Fruit fly (Drosophila melanogaster): ENCODE results near the gene OdsH.

OdsH gene

DNA sequence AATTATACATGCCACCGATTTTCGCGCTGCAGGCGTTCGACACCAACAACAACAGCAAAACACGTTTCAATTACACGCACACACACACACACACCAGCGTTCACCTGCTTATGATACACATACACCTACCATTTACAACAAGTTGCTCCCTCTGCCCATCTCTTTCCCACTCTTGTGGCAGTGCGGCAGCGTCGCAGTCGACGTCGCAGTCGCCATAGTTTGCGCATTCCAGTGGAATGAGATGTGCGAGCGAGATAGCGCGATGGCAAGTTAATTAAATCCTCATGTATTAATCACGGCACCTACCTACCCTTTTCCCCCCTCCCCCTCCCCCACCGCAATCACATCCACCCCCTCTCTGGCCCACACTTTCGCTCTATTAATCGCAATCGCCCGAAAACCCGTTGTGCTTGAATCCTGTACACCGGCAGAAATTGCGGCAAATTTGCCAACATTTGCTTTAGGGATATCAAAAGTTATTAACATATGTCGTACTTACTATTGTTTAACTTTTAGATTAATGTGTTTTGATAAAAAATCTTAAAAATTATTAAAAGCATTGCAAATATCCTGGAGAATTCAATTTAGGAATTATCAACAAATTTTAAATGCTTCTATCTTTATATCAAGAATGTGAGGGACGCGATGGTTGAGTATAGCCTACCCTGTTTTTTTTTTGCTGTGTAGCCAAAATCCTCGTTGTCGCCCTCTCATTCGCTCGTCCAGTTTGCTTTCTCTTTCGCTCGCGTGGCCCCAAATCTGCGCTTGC is 11.7 kb downstream of the OdsH start (continued):
- TF ChIP-seq Ets65A (GFP tag) (peak; percentile 85), sima (GFP tag; optimal IDR thresholded peaks at IDR 0.05) (no peak), HmgD (GFP tag; optimal IDR thresholded peaks at IDR 0.05) (no peak), otp (GFP tag; IDR thresholded peaks at IDR 0.05) (no peak), CG12071 (GFP tag; optimal IDR thresholded peaks at IDR 0.05) (no peak), CG2129 (GFP tag; IDR thresholded peaks at IDR 0.05; ENCODE audit: partially characterized antibody) (no peak), HLH54F (GFP tag; optimal IDR thresholded peaks at IDR 0.05) (no peak), CG7786 (GFP tag; optimal IDR thresholded peaks at IDR 0.05) (peak; percentile 8), schlank (tag; optimal IDR thresholded peaks at IDR 0.05) (no peak), onecut (GFP tag; IDR thresholded peaks at IDR 0.05) (no peak), Hr51 (GFP tag; optimal IDR thresholded peaks at IDR 0.05) (peak in 1 of 2 experiments; percentile 60), sr (GFP tag; IDR thresholded peaks at IDR 0.05) (no peak), Meics (GFP tag; optimal IDR thresholded peaks at IDR 0.05) (peak; percentile 70), insv (GFP tag; optimal IDR thresholded peaks at IDR 0.05) (no peak), jigr1 (GFP tag; IDR thresholded peaks at IDR 0.05) (no peak), BtbVII (GFP tag; optimal IDR thresholded peaks at IDR 0.05) (peak; percentile 23), CG18262 (tag; optimal IDR thresholded peaks at IDR 0.05) (peak; percentile 31), stc (GFP tag; IDR thresholded peaks at IDR 0.05) (no peak), gcm2 (GFP tag; optimal IDR thresholded peaks at IDR 0.05) (no peak), crol (GFP tag; IDR thresholded peaks at IDR 0.05) (peak; percentile 86), CG11456 (GFP tag; IDR thresholded peaks at IDR 0.05) (no peak), CG6689 (GFP tag; IDR thresholded peaks at IDR 0.05) (peak; percentile 60), CG9215 (GFP tag; IDR thresholded peaks at IDR 0.05) (peak; percentile 40; the same call in 1 of the 2 replicates), E2f1 (GFP tag; IDR thresholded peaks at IDR 0.05) (peak; percentile 19; the same call in 1 of the 2 replicates), Max (GFP tag; optimal IDR thresholded peaks at IDR 0.05) (no peak), CG2712 (tag; optimal IDR thresholded peaks at IDR 0.05) (peak; percentile 3), odd (GFP tag; optimal IDR thresholded peaks at IDR 0.05) (peak; percentile 1), croc (GFP tag; conservative IDR thresholded peaks at IDR 0.05) (peak; percentile 23; the same call in 1 of the 3 replicates), CG8944 (GFP tag; optimal IDR thresholded peaks at IDR 0.05) (no peak), sna (GFP tag; IDR thresholded peaks at IDR 0.05; ENCODE audit: partially characterized antibody) (no peak), CG5245 (GFP tag; optimal IDR thresholded peaks at IDR 0.05) (no peak), dysf (GFP tag; IDR thresholded peaks at IDR 0.05) (peak; percentile 54; the same call in 2 of the 3 replicates), fd3F (GFP tag; optimal IDR thresholded peaks at IDR 0.05) (no peak), nmo (GFP tag; optimal IDR thresholded peaks at IDR 0.05) (peak; percentile 62), Opbp (GFP tag; IDR thresholded peaks at IDR 0.05; ENCODE audit: partially characterized antibody) (no peak), CG17802 (tag; optimal IDR thresholded peaks at IDR 0.05) (no peak), CG10274 (GFP tag; optimal IDR thresholded peaks at IDR 0.05) (no peak), CG10543 (GFP tag; optimal IDR thresholded peaks at IDR 0.05) (no peak), klu (GFP tag; IDR thresholded peaks at IDR 0.05) (0 out of 2 replicates have a peak, but pooled peaks have one; percentile 24), Rfx (GFP tag; IDR thresholded peaks at IDR 0.05) (peak; percentile 28; the same call in 1 of the 2 replicates), Kr (GFP tag; optimal IDR thresholded peaks at IDR 0.05) (no peak), eve (GFP tag; optimal IDR thresholded peaks at IDR 0.05) (no peak), Doc3 (GFP tag; IDR thresholded peaks at IDR 0.05; ENCODE audit: partially characterized antibody) (no peak), CG8290 (GFP tag; optimal IDR thresholded peaks at IDR 0.05) (no peak), CG8290 (tag; optimal IDR thresholded peaks at IDR 0.05) (no peak), HLH4C (GFP tag; IDR thresholded peaks at IDR 0.05; ENCODE audit: partially characterized antibody) (no peak), CG30403 (GFP tag; optimal IDR thresholded peaks at IDR 0.05) (peak; percentile 66), slp2 (GFP tag; optimal IDR thresholded peaks at IDR 0.05) (no peak), CG13775 (GFP tag; optimal IDR thresholded peaks at IDR 0.05) (peak; percentile 48), dati (GFP tag; IDR thresholded peaks at IDR 0.05) (no peak)
